Worm (Caenorhabditis elegans) whole organism, L4/young adult: ENCODE data around the gene col-81.

ENCODE experiments used
- W03F9.2 ChIP-seq: fragments of 150-350 bp; optimal IDR thresholded peaks from 2 replicates; lab custom pipeline; 2014; ENCODE audit warnings: missing biosample characterization, missing genetic modification characterization
- dao-5 ChIP-seq: sonication (generic microtip); optimal IDR thresholded peaks from 2 replicates; lab custom pipeline; 2016; ENCODE audit warnings: missing genotype, missing genetic modification characterization, moderate library complexity, missing compliant biosample characterization
- him-1 ChIP-seq: sonication (generic microtip); optimal IDR thresholded peaks from 2 replicates; lab custom pipeline; 2016; ENCODE audit warnings: missing genotype, missing genetic modification reagents, missing genetic modification characterization, missing compliant biosample characterization

The col-81 gene

ce11 chrII:11004381-11004780 is 9.2 kb downstream of the col-81 start:
- no peak for TF ChIP-seq him-1 (tag; lab: Kevin White, UChicago)
- no peak for TF ChIP-seq dao-5
- TF ChIP-seq W03F9.2 (tag; lab: Kevin White, UChicago) = no peak

ce11 chrII:10999109-10999508 is 14.5 kb downstream of the col-81 start:
- no peak for TF ChIP-seq dao-5
- TF ChIP-seq W03F9.2 (tag; lab: Kevin White, UChicago) = no peak
- no peak for TF ChIP-seq him-1 (tag; lab: Kevin White, UChicago)

- TF ChIP-seq dao-5 (no peak), W03F9.2 (tag; lab: Kevin White, UChicago) (no peak), him-1 (tag; lab: Kevin White, UChicago) (no peak)
These were observed 18.0 kb downstream of the col-81 start for ce11 chrII:10995600-10995999.

ce11 chrII:10993607-10994229 is 19.8 kb downstream of the col-81 start:
- TF ChIP-seq W03F9.2 (tag; lab: Kevin White, UChicago) = no peak
- no peak for TF ChIP-seq him-1 (tag; lab: Kevin White, UChicago)
- TF ChIP-seq dao-5 = no peak

ce11 chrII:10990592-10990991 is 23.0 kb downstream of the col-81 start:
- no peak for TF ChIP-seq dao-5
- no peak for TF ChIP-seq W03F9.2 (tag; lab: Kevin White, UChicago)
- no peak for TF ChIP-seq him-1 (tag; lab: Kevin White, UChicago)

- TF ChIP-seq W03F9.2 (tag; lab: Kevin White, UChicago) = no peak
These were observed 24.4 kb downstream of the col-81 start for ce11 chrII:10989180-10989579.

ce11 chrII:10988575-10988974 is 25.0 kb downstream of the col-81 start:
- TF ChIP-seq W03F9.2 (tag; lab: Kevin White, UChicago) = no peak
- no peak for TF ChIP-seq dao-5
- no peak for TF ChIP-seq him-1 (tag; lab: Kevin White, UChicago)

- TF ChIP-seq him-1 (tag; lab: Kevin White, UChicago) (no peak), W03F9.2 (tag; lab: Kevin White, UChicago) (no peak), dao-5 (no peak)
These were observed 27.0 kb downstream of the col-81 start for ce11 chrII:10986461-10987090.

ce11 chrII:10982017-10982416 is 31.6 kb downstream of the col-81 start:
- TF ChIP-seq dao-5 = no peak
- TF ChIP-seq him-1 (tag; lab: Kevin White, UChicago) = no peak
- no peak for TF ChIP-seq W03F9.2 (tag; lab: Kevin White, UChicago)

ce11 chrII:10975239-10975638 is 38.3 kb downstream of the col-81 start, which contains the start of gene ptp-3:
Gene ptp-3, plus strand, starts transcription at chrII:10975539.
- TF ChIP-seq dao-5 (no peak), W03F9.2 (tag; lab: Kevin White, UChicago) (no peak), him-1 (tag; lab: Kevin White, UChicago) (no peak)

- TF ChIP-seq him-1 (tag; lab: Kevin White, UChicago) = no peak
- TF ChIP-seq dao-5 = no peak
- no peak for TF ChIP-seq W03F9.2 (tag; lab: Kevin White, UChicago)
These were observed 41.9 kb downstream of the col-81 start for ce11 chrII:10971677-10972076.

ce11 chrII:10970625-10971024 is 42.9 kb downstream of the col-81 start:
- TF ChIP-seq him-1 (tag; lab: Kevin White, UChicago) (no peak), W03F9.2 (tag; lab: Kevin White, UChicago) (no peak), dao-5 (no peak)

ce11 chrII:10964748-10965147 is 48.8 kb downstream of the col-81 start:
- TF ChIP-seq W03F9.2 (tag; lab: Kevin White, UChicago) (no peak), him-1 (tag; lab: Kevin White, UChicago) (no peak), dao-5 (no peak)
